Worm (Caenorhabditis elegans): ENCODE data around the gene Y54G2A.76.
A peak's percentile ranks its signal among the peaks of the same experiment; 100 is the strongest.
"Not testable (repeated sequence)": the region's sequence is repeated elsewhere in the genome, so short reads cannot be mapped to it uniquely, and the experiment has no call there.

Y54G2A.76 gene

ce11 chrIV:2782793-2783540 is 26.2 kb upstream of the Y54G2A.76 start, which contains the start of gene Y54G2A.12:
Gene Y54G2A.12 (minus strand): TSS chrIV:2782843.
- no peak for TF ChIP-seq nhr-2 (tag; optimal IDR thresholded peaks at IDR 0.05)
- no peak for TF ChIP-seq cnd-1 (tag; optimal IDR thresholded peaks at IDR 0.05)
- TF ChIP-seq lin-13 (tag; optimal IDR thresholded peaks at IDR 0.05), result no peak
- no peak for TF ChIP-seq elt-3 (tag; optimal IDR thresholded peaks at IDR 0.05)
- TF ChIP-seq flh-1 (GFP tag; optimal IDR thresholded peaks at IDR 0.05), result no peak
- no peak for TF ChIP-seq ham-2 (GFP tag; optimal IDR thresholded peaks at IDR 0.05)
- TF ChIP-seq tbx-8 (GFP tag; optimal IDR thresholded peaks at IDR 0.05), result no peak
- no peak for TF ChIP-seq ceh-39 (tag; optimal IDR thresholded peaks at IDR 0.05)
- TF ChIP-seq unc-62 (GFP tag; optimal IDR thresholded peaks at IDR 0.05), result no peak
- no peak for TF ChIP-seq ceh-83 (GFP tag; optimal IDR thresholded peaks at IDR 0.05)
- TF ChIP-seq nhr-237 (tag; optimal IDR thresholded peaks at IDR 0.05), result no peak
- no peak for TF ChIP-seq mab-5 (tag; optimal IDR thresholded peaks at IDR 0.05)
- no peak for TF ChIP-seq zip-8 (tag; optimal IDR thresholded peaks at IDR 0.05)
- no peak for TF ChIP-seq sptf-1 (tag; optimal IDR thresholded peaks at IDR 0.05)
- TF ChIP-seq unc-120 (tag; optimal IDR thresholded peaks at IDR 0.05; ENCODE audit: poor library complexity, severe bottlenecking), result no peak
- no peak for TF ChIP-seq ztf-11 (tag; optimal IDR thresholded peaks at IDR 0.05)

DNA sequence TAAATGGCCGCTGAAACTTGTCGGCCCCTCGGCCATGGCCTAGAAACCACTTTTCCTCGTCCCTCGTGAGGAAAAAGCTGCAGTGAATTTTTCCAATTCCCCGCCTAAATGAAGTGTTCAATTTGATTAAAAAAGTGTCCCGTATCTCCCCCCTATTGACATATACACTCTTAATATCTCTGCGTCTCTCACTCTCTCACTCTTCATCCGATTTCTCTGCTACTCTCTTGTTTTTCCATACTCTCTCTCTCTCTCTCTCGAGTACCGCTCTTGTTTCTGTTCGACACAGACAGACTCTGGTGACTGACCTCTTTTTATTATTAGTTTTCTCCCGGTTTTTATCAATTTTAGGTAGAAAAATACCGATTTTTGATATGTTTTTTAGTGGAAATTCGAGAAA is 24.2 kb upstream of the Y54G2A.76 start:
- TF ChIP-seq unc-62 (GFP tag; optimal IDR thresholded peaks at IDR 0.05) (peak; percentile 13), ces-1 (GFP tag; optimal IDR thresholded peaks at IDR 0.05) (peak; percentile 90), ztf-11 (tag; optimal IDR thresholded peaks at IDR 0.05) (no peak), M03D4.4 (tag; optimal IDR thresholded peaks at IDR 0.05) (no peak), pha-4 (tag; optimal IDR thresholded peaks at IDR 0.05) (peak; percentile 71)

DNA sequence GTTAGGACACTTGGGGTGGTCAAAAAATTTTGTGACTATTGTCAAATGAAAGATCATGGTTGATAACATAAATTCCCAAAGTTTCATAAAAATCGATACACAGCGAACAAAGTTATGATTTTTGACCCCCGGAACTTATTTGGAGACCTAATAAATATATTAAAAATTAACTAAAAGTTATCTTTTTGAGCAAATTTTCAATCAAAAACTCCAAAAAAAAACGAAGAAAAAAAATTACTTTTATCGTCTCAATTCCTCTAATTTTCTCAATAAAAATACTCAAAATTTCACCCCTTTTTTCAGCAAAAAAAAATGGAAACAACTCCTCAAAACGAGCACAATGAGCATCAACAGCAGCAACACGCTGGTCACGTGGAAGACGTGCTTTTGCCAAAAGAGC is 20.8 kb upstream of the Y54G2A.76 start, which contains the start of gene atln-1:
atln-1 (plus strand) TSS at position 301 of the 400 bp plus-strand sequence.
- not testable (repeated sequence) for TF ChIP-seq nhr-76, mls-2, elt-3 (tag; optimal IDR thresholded peaks at IDR 0.05)

- TF ChIP-seq sem-2 (GFP tag; optimal IDR thresholded peaks at IDR 0.05) (no peak), unc-120 (tag; optimal IDR thresholded peaks at IDR 0.05; ENCODE audit: poor library complexity, severe bottlenecking) (no peak), ceh-43 (GFP tag; optimal IDR thresholded peaks at IDR 0.05) (no peak), nhr-76 (tag; optimal IDR thresholded peaks at IDR 0.05) (no peak), zip-8 (tag; optimal IDR thresholded peaks at IDR 0.05) (no peak), unc-62 (GFP tag; optimal IDR thresholded peaks at IDR 0.05) (no peak), drap-1 (GFP tag; optimal IDR thresholded peaks at IDR 0.05) (no peak), mab-5 (tag; optimal IDR thresholded peaks at IDR 0.05) (no peak), ceh-83 (GFP tag; optimal IDR thresholded peaks at IDR 0.05) (no peak), tbx-8 (GFP tag; optimal IDR thresholded peaks at IDR 0.05) (no peak), bed-3 (GFP tag; optimal IDR thresholded peaks at IDR 0.05) (no peak), elt-3 (tag; optimal IDR thresholded peaks at IDR 0.05) (no peak), lin-13 (tag; optimal IDR thresholded peaks at IDR 0.05) (no peak), ztf-11 (tag; optimal IDR thresholded peaks at IDR 0.05) (no peak), nhr-28 (tag; optimal IDR thresholded peaks at IDR 0.05) (no peak), cnd-1 (tag; optimal IDR thresholded peaks at IDR 0.05) (no peak), ham-2 (GFP tag; optimal IDR thresholded peaks at IDR 0.05) (no peak), sptf-1 (tag; optimal IDR thresholded peaks at IDR 0.05) (no peak), elt-1 (tag; optimal IDR thresholded peaks at IDR 0.05; ENCODE audit: borderline replicate concordance, insufficient read depth) (no peak), nhr-2 (tag; optimal IDR thresholded peaks at IDR 0.05) (no peak)
These were observed 15.3 kb upstream of the Y54G2A.76 start for ce11 chrIV:2793956-2794355.

DNA sequence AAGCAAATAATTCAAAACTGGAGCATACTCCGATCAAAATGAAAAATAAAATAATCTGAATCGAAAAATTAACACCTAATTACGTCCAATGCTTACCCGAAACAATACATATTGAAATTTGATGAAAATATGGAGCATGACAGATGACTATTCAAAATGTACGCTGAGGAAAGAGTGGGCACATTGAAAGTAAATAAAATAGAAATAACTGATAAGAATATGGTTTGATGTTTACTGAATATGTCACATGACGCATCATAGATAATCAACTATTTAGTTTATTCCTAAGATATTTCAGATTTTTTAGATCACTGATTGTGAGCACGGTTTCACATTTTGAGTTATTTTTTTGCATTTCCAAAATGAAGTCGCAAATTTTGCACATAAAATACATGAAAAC is 10.9 kb upstream of the Y54G2A.76 start, which contains the start of gene Y54G2A.52:
Y54G2A.52 (minus strand) TSS at position 348 of the 400 bp plus-strand sequence.
- TF ChIP-seq snpc-4 (tag; optimal IDR thresholded peaks at IDR 0.05), result no peak
- TF ChIP-seq blmp-1 (tag; optimal IDR thresholded peaks at IDR 0.05), result no peak
- no peak for TF ChIP-seq ceh-43 (GFP tag; optimal IDR thresholded peaks at IDR 0.05)
- no peak for TF ChIP-seq ceh-39 (tag; optimal IDR thresholded peaks at IDR 0.05)
- no peak for TF ChIP-seq lin-13 (tag; optimal IDR thresholded peaks at IDR 0.05)
- TF ChIP-seq hlh-1 (tag; optimal IDR thresholded peaks at IDR 0.05), result no peak
- TF ChIP-seq M03D4.4 (tag; optimal IDR thresholded peaks at IDR 0.05), result no peak
- no peak for TF ChIP-seq mls-2 (tag; optimal IDR thresholded peaks at IDR 0.05)
- no peak for TF ChIP-seq nhr-237 (tag; optimal IDR thresholded peaks at IDR 0.05)
- TF ChIP-seq unc-62 (GFP tag; optimal IDR thresholded peaks at IDR 0.05), result no peak
- TF ChIP-seq ham-2 (GFP tag; optimal IDR thresholded peaks at IDR 0.05), result no peak
- no peak for TF ChIP-seq sem-2 (GFP tag; optimal IDR thresholded peaks at IDR 0.05)
- TF ChIP-seq zip-8 (tag; optimal IDR thresholded peaks at IDR 0.05), result no peak
- TF ChIP-seq lin-32 (GFP tag; optimal IDR thresholded peaks at IDR 0.05), result no peak
- no peak for TF ChIP-seq nhr-2 (tag; optimal IDR thresholded peaks at IDR 0.05)
- no peak for TF ChIP-seq nhr-28 (tag; optimal IDR thresholded peaks at IDR 0.05)
- TF ChIP-seq sptf-1 (tag; optimal IDR thresholded peaks at IDR 0.05), result no peak
- no peak for TF ChIP-seq pha-4 (tag; optimal IDR thresholded peaks at IDR 0.05)
